Worm (Caenorhabditis elegans) whole organism, L3 larva: ENCODE results near the gene srj-55.

ENCODE experiments used
- ZK546.5 ChIP-seq: sonication (generic microtip); optimal IDR thresholded peaks from 2 replicates; lab custom pipeline; 2017; ENCODE audit warnings: missing biosample characterization, missing genetic modification characterization
- aly-2 ChIP-seq: fragments of 150-350 bp; optimal IDR thresholded peaks from 2 replicates; lab custom pipeline; 2014; ENCODE audit warnings: missing biosample characterization, missing genetic modification characterization
- ceh-16 ChIP-seq: sonication (generic microtip); optimal IDR thresholded peaks from 2 replicates; lab custom pipeline; 2017; ENCODE audit warnings: missing biosample characterization, missing genetic modification characterization
- ceh-28 ChIP-seq: fragments of 150-350 bp; optimal IDR thresholded peaks from 2 replicates; lab custom pipeline; 2014; ENCODE audit warnings: missing biosample characterization, missing genetic modification reagents, missing genetic modification characterization
- ceh-82 ChIP-seq: fragments of 150-350 bp; optimal IDR thresholded peaks from 2 replicates; lab custom pipeline; 2014; ENCODE audit warnings: missing biosample characterization, missing genetic modification characterization
- ceh-9 ChIP-seq: sonication (generic microtip); optimal IDR thresholded peaks from 2 replicates; lab custom pipeline; 2018; ENCODE audit warnings: missing biosample characterization, missing genetic modification characterization
- daf-12 ChIP-seq: fragments of 150-350 bp; optimal IDR thresholded peaks from 2 replicates; lab custom pipeline; 2014; ENCODE audit warnings: missing biosample characterization, missing genetic modification reagents, missing genetic modification characterization
- egl-27 ChIP-seq: sonication (generic microtip); optimal IDR thresholded peaks from 4 replicates; lab custom pipeline; 2017; ENCODE audit warnings: missing biosample characterization, missing genetic modification reagents, missing genetic modification characterization
- egl-5 ChIP-seq: fragments of 150-350 bp; optimal IDR thresholded peaks from 2 replicates; lab custom pipeline; 2017; ENCODE audit warnings: missing biosample characterization, missing genetic modification reagents, missing genetic modification characterization, inconsistent platforms
- elt-1 ChIP-seq: fragments of 150-350 bp; optimal IDR thresholded peaks from 2 replicates; lab custom pipeline; 2014; ENCODE audit warnings: missing biosample characterization, missing genetic modification characterization
- elt-2 ChIP-seq: sonication (generic microtip); optimal IDR thresholded peaks from 2 replicates; lab custom pipeline; 2016; ENCODE audit warnings: missing genetic modification reagents, mild to moderate bottlenecking, missing genetic modification characterization, missing compliant biosample characterization
- elt-3 ChIP-seq, 3 experiments: fragments of 150-350 bp in 1 of 3; sonication (generic microtip) in 2 of 3; optimal IDR thresholded peaks; 2 replicates in 2 of 3; 4 replicates in 1 of 3; lab custom pipeline; 2014 to 2017; ENCODE audit warnings: missing biosample characterization in 3 of 3, missing genetic modification characterization in 3 of 3
- fkh-10 ChIP-seq: sonication (generic microtip); optimal IDR thresholded peaks from 2 replicates; lab custom pipeline; 2017; ENCODE audit warnings: missing biosample characterization, missing genetic modification reagents, missing genetic modification characterization
- fkh-2 ChIP-seq: fragments of 150-350 bp; optimal IDR thresholded peaks from 2 replicates; lab custom pipeline; 2014; ENCODE audit warnings: missing biosample characterization, missing genetic modification reagents, missing genetic modification characterization
- fos-1 ChIP-seq: fragments of 150-350 bp; optimal IDR thresholded peaks from 2 replicates; lab custom pipeline; 2014; ENCODE audit warnings: missing biosample characterization, missing genetic modification characterization
- hmg-11 ChIP-seq: sonication (generic microtip); optimal IDR thresholded peaks from 2 replicates; lab custom pipeline; 2016; ENCODE audit warnings: missing genetic modification characterization, missing compliant biosample characterization
- jun-1 ChIP-seq: fragments of 150-350 bp; optimal IDR thresholded peaks from 2 replicates; lab custom pipeline; 2014; ENCODE audit warnings: missing biosample characterization, missing genetic modification reagents, missing genetic modification characterization
- lin-15B ChIP-seq: fragments of 150-350 bp; optimal IDR thresholded peaks from 2 replicates; lab custom pipeline; 2014; ENCODE audit warnings: missing biosample characterization, missing genetic modification characterization
- lin-39 ChIP-seq: fragments of 150-350 bp; optimal IDR thresholded peaks from 2 replicates; lab custom pipeline; 2018; ENCODE audit warnings: missing biosample characterization, missing genetic modification reagents, missing genetic modification characterization
- lsy-12 ChIP-seq: sonication (generic microtip); optimal IDR thresholded peaks from 2 replicates; lab custom pipeline; 2016; ENCODE audit warnings: mild to moderate bottlenecking, missing genetic modification characterization, missing compliant biosample characterization
- mdl-1 ChIP-seq: fragments of 150-350 bp; optimal IDR thresholded peaks from 2 replicates; lab custom pipeline; 2014; ENCODE audit warnings: missing biosample characterization, missing genetic modification characterization
- nhr-11 ChIP-seq: fragments of 150-350 bp; optimal IDR thresholded peaks from 2 replicates; lab custom pipeline; 2014; ENCODE audit warnings: missing biosample characterization, missing genetic modification characterization
- nhr-12 ChIP-seq: fragments of 150-350 bp; optimal IDR thresholded peaks from 2 replicates; lab custom pipeline; 2014; ENCODE audit warnings: missing biosample characterization, missing genetic modification characterization
- nhr-23 ChIP-seq: fragments of 150-350 bp; optimal IDR thresholded peaks from 2 replicates; lab custom pipeline; 2014; ENCODE audit warnings: missing biosample characterization, missing genetic modification reagents, missing genetic modification characterization
- nhr-237 ChIP-seq: fragments of 150-350 bp; optimal IDR thresholded peaks from 2 replicates; lab custom pipeline; 2014; ENCODE audit warnings: missing biosample characterization, missing genetic modification characterization
- nhr-28 ChIP-seq: fragments of 150-350 bp; optimal IDR thresholded peaks from 2 replicates; lab custom pipeline; 2014; ENCODE audit warnings: missing biosample characterization, missing genetic modification characterization
- nhr-43 ChIP-seq: sonication (generic microtip); optimal IDR thresholded peaks from 2 replicates; lab custom pipeline; 2016; ENCODE audit warnings: mild to moderate bottlenecking, missing genetic modification characterization, missing compliant biosample characterization; ENCODE audit not compliant: poor library complexity, severe bottlenecking
- nhr-77 ChIP-seq: fragments of 150-350 bp; optimal IDR thresholded peaks from 2 replicates; lab custom pipeline; 2014; ENCODE audit warnings: missing biosample characterization, missing genetic modification characterization
- pha-4 ChIP-seq: fragments of 150-350 bp; optimal IDR thresholded peaks from 2 replicates; lab custom pipeline; 2014; ENCODE audit warnings: missing biosample characterization, missing genetic modification reagents, missing genetic modification characterization
- sea-2 ChIP-seq: fragments of 150-350 bp; sonication (generic microtip); optimal IDR thresholded peaks from 4 replicates; lab custom pipeline; 2014; ENCODE audit warnings: missing biosample characterization, missing genetic modification reagents, missing genetic modification characterization
- snpc-4 ChIP-seq: fragments of 150-350 bp; optimal IDR thresholded peaks from 2 replicates; lab custom pipeline; 2014; ENCODE audit warnings: missing biosample characterization, missing genetic modification characterization
- unc-39 ChIP-seq: sonication (generic microtip); optimal IDR thresholded peaks from 4 replicates; lab custom pipeline; 2017; ENCODE audit warnings: missing biosample characterization, missing genetic modification characterization
- unc-62 ChIP-seq: fragments of 150-350 bp; sonication (generic microtip); optimal IDR thresholded peaks from 4 replicates; lab custom pipeline; 2014; ENCODE audit warnings: missing biosample characterization, missing genetic modification reagents, missing genetic modification characterization
- zag-1 ChIP-seq: fragments of 150-350 bp; optimal IDR thresholded peaks from 2 replicates; lab custom pipeline; 2014; ENCODE audit warnings: missing biosample characterization, missing genetic modification characterization
- ztf-11 ChIP-seq: fragments of 150-350 bp; optimal IDR thresholded peaks from 2 replicates; lab custom pipeline; 2014; ENCODE audit warnings: missing biosample characterization, missing genetic modification characterization

The srj-55 gene

ce11 chrV:2857842-2858241 is at the start of gene srj-55:
Gene srj-55, minus strand, starts transcription at chrV:2857942.
- no peak for TF ChIP-seq ZK546.5 (tag; lab: Kevin White, UChicago)
- no peak for TF ChIP-seq lsy-12
- TF ChIP-seq ztf-11 (tag; lab: Kevin White, UChicago), result no peak
- no peak for TF ChIP-seq egl-27
- TF ChIP-seq hmg-11 (tag; lab: Kevin White, UChicago), result no peak
- no peak for TF ChIP-seq lin-39 (tag; lab: Kevin White, UChicago)
- no peak for TF ChIP-seq ceh-82 (tag; lab: Kevin White, UChicago)
- TF ChIP-seq nhr-43 (tag; lab: Kevin White, UChicago), result no peak
- no peak for TF ChIP-seq elt-2 (tag; lab: Kevin White, UChicago)
- TF ChIP-seq ceh-9 (tag; lab: Kevin White, UChicago), result no peak
- TF ChIP-seq pha-4, result no peak
- no peak for TF ChIP-seq snpc-4 (tag; lab: Kevin White, UChicago)
- TF ChIP-seq zag-1 (tag; lab: Kevin White, UChicago), result no peak
- no peak for TF ChIP-seq nhr-77 (tag; lab: Kevin White, UChicago)
- TF ChIP-seq elt-1 (tag; lab: Kevin White, UChicago), result no peak
- no peak for TF ChIP-seq nhr-28 (tag; lab: Kevin White, UChicago)
- TF ChIP-seq fkh-10 (GFP tag; lab: Kevin White, UChicago), result no peak
- no peak for TF ChIP-seq nhr-23 (tag; lab: Kevin White, UChicago)
- no peak for TF ChIP-seq unc-39
- TF ChIP-seq unc-62 (GFP tag; lab: Kevin White, UChicago), result no peak
- TF ChIP-seq, all 47 proteins: peak for 0

- TF ChIP-seq nhr-77 (tag; lab: Kevin White, UChicago) (no peak), ceh-16 (tag; lab: Kevin White, UChicago) (no peak), mdl-1 (tag; lab: Kevin White, UChicago) (no peak), snpc-4 (tag; lab: Kevin White, UChicago) (no peak), nhr-11 (tag; lab: Kevin White, UChicago) (no peak), lin-39 (tag; lab: Kevin White, UChicago) (no peak), unc-39 (no peak), daf-12 (tag; lab: Kevin White, UChicago) (no peak), nhr-23 (tag; lab: Kevin White, UChicago) (no peak), nhr-12 (tag; lab: Kevin White, UChicago) (no peak), egl-5 (tag; lab: Kevin White, UChicago) (no peak), fkh-2 (no peak), fkh-10 (GFP tag; lab: Kevin White, UChicago) (no peak), elt-2 (tag; lab: Kevin White, UChicago) (no peak), ceh-28 (no peak)
Measured at ce11 chrV:2903227-2903626, 45.5 kb upstream of the srj-55 start, which contains the start of gene C31B8.7. Gene C31B8.7, minus strand, starts transcription at chrV:2903327.

ce11 chrV:2899867-2900266 is 42.1 kb upstream of the srj-55 start, which contains the start of gene str-46:
Gene str-46, minus strand, starts transcription at chrV:2899967.
- TF ChIP-seq nhr-11 (tag; lab: Kevin White, UChicago) (no peak), ceh-9 (tag; lab: Kevin White, UChicago) (no peak), jun-1 (tag; lab: Kevin White, UChicago) (no peak), mdl-1 (tag; lab: Kevin White, UChicago) (no peak), egl-5 (tag; lab: Kevin White, UChicago) (no peak), elt-3 (tag; optimal IDR thresholded peaks at IDR 0.05; lab: Kevin White, UChicago) (no peak), snpc-4 (tag; lab: Kevin White, UChicago) (no peak), lin-15B (tag; lab: Kevin White, UChicago) (no peak), unc-62 (GFP tag; lab: Kevin White, UChicago) (no peak), nhr-28 (tag; lab: Kevin White, UChicago) (no peak), fkh-10 (GFP tag; lab: Kevin White, UChicago) (no peak), ceh-16 (tag; lab: Kevin White, UChicago) (no peak), aly-2 (tag; lab: Kevin White, UChicago) (no peak), nhr-12 (tag; lab: Kevin White, UChicago) (no peak), lin-39 (tag; lab: Kevin White, UChicago) (no peak), hmg-11 (tag; lab: Kevin White, UChicago) (no peak), fos-1 (no peak)

- no peak for TF ChIP-seq fos-1
- TF ChIP-seq elt-2 (tag; lab: Kevin White, UChicago), result peak; percentile 51
- no peak for TF ChIP-seq nhr-237 (tag; lab: Kevin White, UChicago)
- TF ChIP-seq sea-2, result no peak
- TF ChIP-seq mdl-1 (tag; lab: Kevin White, UChicago), result no peak
Measured at ce11 chrV:2896198-2896660, 38.5 kb upstream of the srj-55 start, which contains the start of gene pals-32. Gene pals-32, plus strand, starts transcription at chrV:2896610.
